Worm (Caenorhabditis elegans) whole organism, midembryonic: Measurements from ENCODE around the gene F35B3.3.

Source experiments
- cog-1 ChIP-seq: sonication (generic microtip); optimal IDR thresholded peaks from 2 replicates; lab custom pipeline; 2016; ENCODE audit warnings: missing genetic modification characterization, missing compliant biosample characterization
- flt-1 ChIP-seq: fragments of 200-800 bp; sonication (Bioruptor generic); IDR thresholded peaks from 2 replicates; pipeline ENCODE4 v1.3.6; 2022; ENCODE audit warnings: missing genetic modification characterization, missing compliant biosample characterization
- klf-2 ChIP-seq: fragments of 200-800 bp; sonication (Bioruptor generic); conservative IDR thresholded peaks from 2 replicates; pipeline ENCODE4 v1.3.6; 2022; ENCODE audit warnings: missing genetic modification reagents, missing genetic modification characterization, missing compliant biosample characterization
- med-1 ChIP-seq: sonication (generic microtip); optimal IDR thresholded peaks from 2 replicates; lab custom pipeline; 2017; ENCODE audit warnings: missing genetic modification characterization, mild to moderate bottlenecking, missing compliant biosample characterization, antibody characterized with exemption, missing genetic modification reagents; ENCODE audit not compliant: insufficient read depth
- ref-1 ChIP-seq: fragments of 200-800 bp; sonication (Bioruptor generic); conservative IDR thresholded peaks from 2 replicates; pipeline ENCODE4 v1.3.6; 2022; ENCODE audit warnings: missing genetic modification reagents, missing genetic modification characterization, missing compliant biosample characterization
- tab-1 ChIP-seq: fragments of 200-800 bp; sonication (Bioruptor generic); IDR thresholded peaks from 2 replicates; pipeline ENCODE4 v1.3.6; 2022; ENCODE audit warnings: missing genetic modification characterization, missing compliant biosample characterization
- ztf-23 ChIP-seq: fragments of 200-800 bp; sonication (Bioruptor generic); IDR thresholded peaks from 2 replicates; pipeline ENCODE4 v1.3.6; 2022; ENCODE audit warnings: missing genetic modification reagents, missing genetic modification characterization, missing compliant biosample characterization
- ztf-29 ChIP-seq: fragments of 200-800 bp; sonication (Bioruptor generic); IDR thresholded peaks from 2 replicates; pipeline ENCODE4 v1.3.6; 2022; ENCODE audit warnings: missing genetic modification reagents, missing genetic modification characterization, missing compliant biosample characterization

ce11 chrX:17003473-17004123 is 9.7 kb upstream of the F35B3.3 start:
- TF ChIP-seq tab-1 (GFP tag; lab: Robert Waterston, UW) (no peak), cog-1 (tag; lab: Kevin White, UChicago) (no peak), flt-1 (GFP tag; lab: Robert Waterston, UW) (no peak), ztf-23 (no peak), klf-2 (no peak), med-1 (GFP tag; lab: Kevin White, UChicago) (no peak), ref-1 (no peak), ztf-29 (GFP tag; lab: Robert Waterston, UW) (no peak)
